Worm (Caenorhabditis elegans): Measurements from ENCODE around the gene F13H6.5.

The F13H6.5 gene

ce11 chrV:6326394-6326793, 48.4 kb downstream of the F13H6.5 start (continued):
- no peak for TF ChIP-seq zfh-2 (GFP tag; conservative IDR thresholded peaks at IDR 0.05)
- TF ChIP-seq tlf-1 (GFP tag; optimal IDR thresholded peaks at IDR 0.05) = no peak
- TF ChIP-seq hrde-1 (tag; optimal IDR thresholded peaks at IDR 0.05; ENCODE audit: borderline replicate concordance) = no peak
- TF ChIP-seq ztf-22 (GFP tag; optimal IDR thresholded peaks at IDR 0.05) = no peak
- TF ChIP-seq ztf-28 (GFP tag; IDR thresholded peaks at IDR 0.05) = no peak
- no peak for TF ChIP-seq mcd-1 (GFP tag; IDR thresholded peaks at IDR 0.05)
- no peak for TF ChIP-seq cebp-2 (GFP tag; IDR thresholded peaks at IDR 0.05)
- peak; percentile 47 for TF ChIP-seq atf-7 (tag; optimal IDR thresholded peaks at IDR 0.05)
- TF ChIP-seq hmg-20 (GFP tag; IDR thresholded peaks at IDR 0.05) = no peak
- TF ChIP-seq F10E7.11 (tag; optimal IDR thresholded peaks at IDR 0.05) = peak; percentile 29
- no peak for TF ChIP-seq ceh-91 (GFP tag; IDR thresholded peaks at IDR 0.05)
- no peak for TF ChIP-seq F22D6.2 (tag; optimal IDR thresholded peaks at IDR 0.05)
- TF ChIP-seq zim-3 (tag; optimal IDR thresholded peaks at IDR 0.05) = no peak
- no peak for TF ChIP-seq F37B4.10 (GFP tag; IDR thresholded peaks at IDR 0.05)
- TF ChIP-seq mel-28 (tag; optimal IDR thresholded peaks at IDR 0.05; ENCODE audit: borderline replicate concordance) = no peak
- no peak for TF ChIP-seq rcor-1 (GFP tag; IDR thresholded peaks at IDR 0.05)
- no peak for TF ChIP-seq lsl-1 (GFP tag; optimal IDR thresholded peaks at IDR 0.05)
- no peak for TF ChIP-seq efl-1 (GFP tag; optimal IDR thresholded peaks at IDR 0.05)
- TF ChIP-seq snpc-1.1 (tag; optimal IDR thresholded peaks at IDR 0.05; ENCODE audit: insufficient read depth) = no peak
- no peak for TF ChIP-seq F49E8.2 (tag; optimal IDR thresholded peaks at IDR 0.05; ENCODE audit: insufficient read depth)
- no peak for TF ChIP-seq ztf-6 (GFP tag; IDR thresholded peaks at IDR 0.05)
- no peak for TF ChIP-seq ets-4 (GFP tag; optimal IDR thresholded peaks at IDR 0.05)
- TF ChIP-seq F23B12.7 (tag; optimal IDR thresholded peaks at IDR 0.05; ENCODE audit: insufficient read depth) = no peak
- TF ChIP-seq nfya-1 (tag; optimal IDR thresholded peaks at IDR 0.05; ENCODE audit: borderline replicate concordance, insufficient read depth) = no peak
- TF ChIP-seq gei-17 (GFP tag; optimal IDR thresholded peaks at IDR 0.05) = no peak
- TF ChIP-seq K11D2.4 (GFP tag; IDR thresholded peaks at IDR 0.05) = peak; percentile 9; the same call in 1 of the 2 replicates
- no peak for TF ChIP-seq die-1 (tag; optimal IDR thresholded peaks at IDR 0.05)
- TF ChIP-seq nhr-27 (tag; optimal IDR thresholded peaks at IDR 0.05) = no peak
- no peak for TF ChIP-seq ceh-100 (GFP tag; IDR thresholded peaks at IDR 0.05)
- peak; percentile 92 for TF ChIP-seq repo-1 (tag; optimal IDR thresholded peaks at IDR 0.05)
- TF ChIP-seq B0035.1 (tag; optimal IDR thresholded peaks at IDR 0.05) = no peak
- no peak for TF ChIP-seq ceh-40 (GFP tag; IDR thresholded peaks at IDR 0.05)
- TF ChIP-seq F57C9.4 (tag; optimal IDR thresholded peaks at IDR 0.05) = no peak
- TF ChIP-seq nhr-80 (tag; optimal IDR thresholded peaks at IDR 0.05) = no peak
- no peak for TF ChIP-seq unc-62 (GFP tag; optimal IDR thresholded peaks at IDR 0.05)
- no peak for TF ChIP-seq madf-10 (tag; optimal IDR thresholded peaks at IDR 0.05)
- TF ChIP-seq rpc-1 (optimal IDR thresholded peaks at IDR 0.05) = no peak
- no peak for TF ChIP-seq rpc-1 (tag; optimal IDR thresholded peaks at IDR 0.05)
- TF ChIP-seq let-526 (GFP tag; IDR thresholded peaks at IDR 0.05) = no peak
- TF ChIP-seq him-1 (tag; optimal IDR thresholded peaks at IDR 0.05) = no peak
- TF ChIP-seq rec-8 (tag; optimal IDR thresholded peaks at IDR 0.05) = no peak
- no peak for TF ChIP-seq hlh-26 (GFP tag; conservative IDR thresholded peaks at IDR 0.05)
- TF ChIP-seq lin-54 (GFP tag; optimal IDR thresholded peaks at IDR 0.05) = no peak
- TF ChIP-seq hsf-1 (GFP tag; IDR thresholded peaks at IDR 0.05) = no peak
- TF ChIP-seq xnd-1 (tag; optimal IDR thresholded peaks at IDR 0.05) = no peak
- no peak for TF ChIP-seq F55B11.4 (tag; optimal IDR thresholded peaks at IDR 0.05; ENCODE audit: borderline replicate concordance, insufficient read depth)
- no peak for TF ChIP-seq ccch-3 (GFP tag; optimal IDR thresholded peaks at IDR 0.05)
- no peak for TF ChIP-seq madf-3 (GFP tag; IDR thresholded peaks at IDR 0.05)
- TF ChIP-seq F33H1.4 (GFP tag; IDR thresholded peaks at IDR 0.05) = no peak

Data from whole organism, young adult.